Worm (Caenorhabditis elegans): Measurements from ENCODE around the gene twk-10.
A peak's percentile ranks its signal among the peaks of the same experiment; 100 is the strongest.

- TF ChIP-seq nhr-237 (tag; optimal IDR thresholded peaks at IDR 0.05) = no peak
- peak in 1 of 6 experiments; percentile 48 for TF ChIP-seq elt-3 (tag; optimal IDR thresholded peaks at IDR 0.05)
- TF ChIP-seq aly-2 (tag; optimal IDR thresholded peaks at IDR 0.05) = no peak
- TF ChIP-seq mef-2 (tag; optimal IDR thresholded peaks at IDR 0.05) = no peak
- peak in 1 of 3 experiments; percentile 12 for TF ChIP-seq dpl-1 (GFP tag; optimal IDR thresholded peaks at IDR 0.05)
- TF ChIP-seq vab-15 (tag; optimal IDR thresholded peaks at IDR 0.05) = no peak
- no peak for TF ChIP-seq lin-15B (tag; optimal IDR thresholded peaks at IDR 0.05)
- TF ChIP-seq skn-1 (tag; optimal IDR thresholded peaks at IDR 0.05) = peak; percentile 44
- no peak for TF ChIP-seq fkh-10 (GFP tag; optimal IDR thresholded peaks at IDR 0.05)
These were observed 10.3 kb upstream of the twk-10 start for ce11 chrV:6541875-6542274.

Data from whole organism, L1 larva.